Fruit fly (Drosophila melanogaster): Measurements from ENCODE around the gene CG11854.

Gene CG11854

DNA sequence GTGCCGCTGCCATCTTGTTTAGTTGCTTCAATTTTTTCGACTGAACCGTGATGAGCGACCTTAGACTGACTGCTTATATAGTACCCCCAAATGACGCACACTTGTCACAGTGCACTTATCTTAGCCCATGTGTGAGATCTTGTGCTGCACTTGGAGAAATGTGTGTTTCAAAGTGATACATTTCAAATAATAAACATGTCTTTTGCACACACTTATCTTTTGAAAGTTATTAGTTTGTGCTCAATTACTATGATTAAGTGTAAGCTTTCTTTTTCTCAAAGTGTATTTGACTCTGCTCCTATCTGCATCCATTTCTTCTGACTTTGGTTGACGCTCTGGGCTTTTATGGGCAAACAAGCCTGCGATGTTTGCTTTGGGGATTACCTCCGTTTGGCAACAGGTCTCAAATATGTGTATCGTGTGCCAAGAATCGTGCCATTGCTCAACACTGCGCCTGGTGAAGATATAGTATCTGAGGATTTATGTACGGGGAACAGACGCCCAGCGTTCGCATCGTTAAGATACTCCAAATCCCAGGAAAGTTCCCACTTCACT, 38.1 kb downstream of the CG11854 start, which contains the start of gene CG10514 (continued):
- TF ChIP-seq inv (GFP tag; IDR thresholded peaks at IDR 0.05; ENCODE audit: partially characterized antibody) (no peak), Stat92E (GFP tag; optimal IDR thresholded peaks at IDR 0.05) (no peak), CG13287 (GFP tag; IDR thresholded peaks at IDR 0.05; ENCODE audit: partially characterized antibody) (no peak), CG10147 (GFP tag; optimal IDR thresholded peaks at IDR 0.05) (no peak), toy (GFP tag; IDR thresholded peaks at IDR 0.05) (no peak), pb (GFP tag; optimal IDR thresholded peaks at IDR 0.05) (no peak), Sry-δ (GFP tag; optimal IDR thresholded peaks at IDR 0.05) (no peak), lab (GFP tag; optimal IDR thresholded peaks at IDR 0.05) (peak; percentile 24), seq (GFP tag; IDR thresholded peaks at IDR 0.05) (no peak), Tbp (GFP tag; optimal IDR thresholded peaks at IDR 0.05) (no peak), CG17328 (GFP tag; IDR thresholded peaks at IDR 0.05) (no peak), MTF-1 (GFP tag; optimal IDR thresholded peaks at IDR 0.05; ENCODE audit: borderline replicate concordance) (peak; percentile 60), Asciz (GFP tag; optimal IDR thresholded peaks at IDR 0.05) (peak; percentile 6), wor (GFP tag; IDR thresholded peaks at IDR 0.05) (no peak), CG11723 (GFP tag; optimal IDR thresholded peaks at IDR 0.05) (no peak), sd (tag; optimal IDR thresholded peaks at IDR 0.05) (no peak), CG14710 (tag; optimal IDR thresholded peaks at IDR 0.05) (no peak), CG18011 (GFP tag; optimal IDR thresholded peaks at IDR 0.05) (no peak), hb (GFP tag; IDR thresholded peaks at IDR 0.05; ENCODE audit: partially characterized antibody) (no peak), ken (GFP tag; IDR thresholded peaks at IDR 0.05) (no peak), chm (GFP tag; IDR thresholded peaks at IDR 0.05) (no peak), ATbp (GFP tag; optimal IDR thresholded peaks at IDR 0.05) (peak; percentile 6), Med (GFP tag) (peak; percentile 51), NC2β (GFP tag; optimal IDR thresholded peaks at IDR 0.05) (no peak), CG2202 (tag; optimal IDR thresholded peaks at IDR 0.05) (no peak)

DNA sequence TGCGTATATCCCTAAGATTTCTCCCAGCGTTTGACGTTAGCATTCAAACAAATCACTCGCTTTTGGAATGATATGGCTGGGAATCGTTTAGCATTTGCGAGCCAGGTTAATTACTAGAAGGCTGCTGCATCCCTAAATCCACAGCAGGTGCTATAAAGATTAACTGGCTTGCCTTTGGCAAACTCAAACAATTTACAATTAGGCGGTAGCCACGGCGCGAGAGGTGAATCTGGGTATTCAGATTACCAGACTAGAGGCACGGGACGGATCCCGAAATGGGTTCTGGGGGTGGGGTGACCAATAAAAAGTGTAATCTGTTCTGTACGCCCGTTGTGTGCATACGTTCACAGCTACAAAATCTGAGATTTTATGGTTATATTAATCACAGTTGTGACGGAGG, 39.3 kb downstream of the CG11854 start, which contains the start of gene CG11892:
TSS of gene CG11892 (plus strand) at position 384 of the 400 bp plus-strand sequence.
- TF ChIP-seq CG8281 (tag; optimal IDR thresholded peaks at IDR 0.05) (peak; percentile 19), CG14050 (GFP tag; IDR thresholded peaks at IDR 0.05) (0 out of 3 replicates have a peak, but pooled peaks have one; percentile 13), CG11695 (GFP tag; IDR thresholded peaks at IDR 0.05) (0 out of 3 replicates have a peak, but pooled peaks have one; percentile 20), Sry-β (GFP tag; optimal IDR thresholded peaks at IDR 0.05) (no peak), CG2678 (tag; optimal IDR thresholded peaks at IDR 0.05) (peak; percentile 65), CG5180 (GFP tag; optimal IDR thresholded peaks at IDR 0.05) (peak; percentile 33), CG4707 (GFP tag; optimal IDR thresholded peaks at IDR 0.05) (peak; percentile 39), CG17359 (tag; optimal IDR thresholded peaks at IDR 0.05) (peak; percentile 60), luna (GFP tag; optimal IDR thresholded peaks at IDR 0.05) (no peak), CG3407 (GFP tag; optimal IDR thresholded peaks at IDR 0.05) (peak; percentile 42), Rfx (GFP tag; IDR thresholded peaks at IDR 0.05) (0 out of 2 replicates have a peak, but pooled peaks have one; percentile 15), CG3065 (GFP tag; optimal IDR thresholded peaks at IDR 0.05) (no peak), Fer3 (tag; optimal IDR thresholded peaks at IDR 0.05) (peak; percentile 56), Hey (tag; optimal IDR thresholded peaks at IDR 0.05) (peak; percentile 53), Hand (GFP tag; optimal IDR thresholded peaks at IDR 0.05) (peak; percentile 12), lab (GFP tag; optimal IDR thresholded peaks at IDR 0.05) (peak; percentile 83), CG10147 (GFP tag; optimal IDR thresholded peaks at IDR 0.05) (peak; percentile 27), Eip74EF (GFP tag; optimal IDR thresholded peaks at IDR 0.05) (no peak), fd3F (GFP tag; optimal IDR thresholded peaks at IDR 0.05) (peak; percentile 28), Hmx (GFP tag; optimal IDR thresholded peaks at IDR 0.05) (no peak), Vsx1 (GFP tag; optimal IDR thresholded peaks at IDR 0.05) (peak; percentile 45), ham (GFP tag; IDR thresholded peaks at IDR 0.05) (no peak), Hmr (GFP tag; optimal IDR thresholded peaks at IDR 0.05) (peak; percentile 73), CG6854 (GFP tag; optimal IDR thresholded peaks at IDR 0.05) (peak; percentile 40), CG12071 (GFP tag; optimal IDR thresholded peaks at IDR 0.05) (peak; percentile 81), CG12659 (GFP tag; optimal IDR thresholded peaks at IDR 0.05) (peak; percentile 46)
